Fruit fly (Drosophila melanogaster) whole organism, embryonic: ENCODE data around the gene CHKov1.

Experiments used
- CG11695 ChIP-seq: fragments of 200-800 bp; sonication (Bioruptor generic); IDR thresholded peaks from 3 replicates; pipeline ENCODE4 v1.3.6; 2022; ENCODE audit warnings: missing biosample characterization, missing genetic modification characterization
- CG11696 ChIP-seq: fragments of 200-800 bp; sonication (Bioruptor generic); IDR thresholded peaks from 2 replicates; pipeline ENCODE4 v1.3.6; 2022; ENCODE audit warnings: missing biosample characterization, missing genetic modification characterization
- CG12659 ChIP-seq: fragments of 200-800 bp; sonication (Bioruptor generic); optimal IDR thresholded peaks from 3 replicates; lab custom pipeline; 2017; ENCODE audit warnings: mild to moderate bottlenecking, missing biosample characterization, missing genetic modification reagents, missing genetic modification characterization
- CG14050 ChIP-seq: fragments of 200-800 bp; sonication (Bioruptor generic); IDR thresholded peaks from 3 replicates; pipeline ENCODE4 v1.3.6; 2022; ENCODE audit warnings: missing biosample characterization, missing genetic modification characterization
- CG17186 ChIP-seq: fragments of 200-800 bp; sonication (Bioruptor generic); optimal IDR thresholded peaks from 3 replicates; lab custom pipeline; 2017; ENCODE audit warnings: missing biosample characterization, missing genetic modification reagents, missing genetic modification characterization
- CG18599 ChIP-seq: fragments of 200-800 bp; sonication (Bioruptor generic); optimal IDR thresholded peaks from 3 replicates; lab custom pipeline; 2017; ENCODE audit warnings: missing biosample characterization, missing genetic modification characterization, mild to moderate bottlenecking, moderate library complexity, missing genetic modification reagents
- CG2120 ChIP-seq: fragments of 200-800 bp; sonication (Bioruptor generic); optimal IDR thresholded peaks from 3 replicates; lab custom pipeline; 2016; ENCODE audit warnings: missing biosample characterization, missing genetic modification characterization
- CG6654 ChIP-seq: fragments of 200-800 bp; sonication (Bioruptor generic); optimal IDR thresholded peaks from 2 replicates; lab custom pipeline; 2017; ENCODE audit warnings: missing biosample characterization, mild to moderate bottlenecking, missing genetic modification characterization
- CG7556 ChIP-seq: fragments of 200-800 bp; sonication (Bioruptor generic); optimal IDR thresholded peaks from 2 replicates; lab custom pipeline; 2017; ENCODE audit warnings: missing biosample characterization, mild to moderate bottlenecking, missing genetic modification characterization
- Dll ChIP-seq: fragments of 200-800 bp; sonication (Bioruptor generic); IDR thresholded peaks from 4 replicates; pipeline ENCODE4 v1.3.6; 2022; ENCODE audit warnings: missing biosample characterization, missing genetic modification characterization; ENCODE audit not compliant: partially characterized antibody
- GATAe ChIP-seq: fragments of 200-800 bp; sonication (Bioruptor generic); conservative IDR thresholded peaks from 2 replicates; pipeline ENCODE4 v1.3.6; 2022; ENCODE audit warnings: missing biosample characterization, missing genetic modification characterization
- Hey ChIP-seq: fragments of 200-800 bp; sonication (Bioruptor generic); optimal IDR thresholded peaks from 3 replicates; lab custom pipeline; 2018; ENCODE audit warnings: missing biosample characterization, mild to moderate bottlenecking, missing genetic modification characterization
- Hsf ChIP-seq: fragments of 200-800 bp; sonication (Bioruptor generic); optimal IDR thresholded peaks from 3 replicates; lab custom pipeline; 2016; ENCODE audit warnings: missing biosample characterization, missing genetic modification characterization
- Lim3 ChIP-seq: fragments of 200-800 bp; sonication (Bioruptor generic); IDR thresholded peaks from 2 replicates; pipeline ENCODE4 v1.3.6; 2022; ENCODE audit warnings: missing biosample characterization, missing genetic modification characterization
- Med ChIP-seq: fragments of 200-800 bp; sonication (Bioruptor generic); peaks from one replicate; lab custom pipeline; 2016; ENCODE audit warnings: missing biosample characterization, missing genetic modification characterization, mild to moderate bottlenecking, inconsistent platforms, moderate library complexity
- Myb ChIP-seq: fragments of 200-800 bp; sonication (Bioruptor generic); optimal IDR thresholded peaks from 2 replicates; lab custom pipeline; 2016; ENCODE audit warnings: missing biosample characterization, missing genetic modification characterization
- Pdp1 ChIP-seq, 2 experiments: fragments of 200-800 bp; sonication (Bioruptor generic); optimal IDR thresholded peaks; 3 replicates each; lab custom pipeline; 2016; ENCODE audit warnings: missing biosample characterization in 2 of 2, missing genetic modification characterization in 2 of 2, mild to moderate bottlenecking in 1 of 2, moderate library complexity in 1 of 2
- Sin3A ChIP-seq: fragments of >200 bp; optimal IDR thresholded peaks from 2 replicates; lab custom pipeline; 2018
- Trl ChIP-seq, 3 experiments: fragments of >200 bp in 2 of 3; fragments of 200-800 bp in 1 of 3; sonication (Bioruptor generic) in 1 of 3; optimal IDR thresholded peaks; 2 replicates in 1 of 3; 3 replicates in 2 of 3; lab custom pipeline; 2016 to 2017; ENCODE audit warnings: missing biosample characterization in 1 of 3, missing genetic modification characterization in 1 of 3
- YL-1 ChIP-seq: fragments of 200-800 bp; sonication (Bioruptor generic); optimal IDR thresholded peaks from 3 replicates; lab custom pipeline; 2017; ENCODE audit warnings: missing biosample characterization, mild to moderate bottlenecking, missing genetic modification characterization
- ac ChIP-seq: fragments of 200-800 bp; sonication (Bioruptor generic); optimal IDR thresholded peaks from 3 replicates; lab custom pipeline; 2017; ENCODE audit warnings: missing biosample characterization, mild to moderate bottlenecking, missing genetic modification characterization
- az2 ChIP-seq: fragments of 200-800 bp; sonication (Bioruptor generic); optimal IDR thresholded peaks from 3 replicates; lab custom pipeline; 2016; ENCODE audit warnings: missing biosample characterization, missing genetic modification characterization
- caup ChIP-seq: fragments of 200-800 bp; sonication (Bioruptor generic); optimal IDR thresholded peaks from 3 replicates; lab custom pipeline; 2017; ENCODE audit warnings: missing biosample characterization, mild to moderate bottlenecking, missing genetic modification characterization, moderate library complexity; ENCODE audit not compliant: severe bottlenecking
- chinmo ChIP-seq: fragments of 200-800 bp; sonication (Bioruptor generic); IDR thresholded peaks from 4 replicates; pipeline ENCODE4 v1.3.6; 2022; ENCODE audit warnings: missing biosample characterization, missing genetic modification characterization; ENCODE audit not compliant: partially characterized antibody
- crol ChIP-seq: fragments of 200-800 bp; sonication (Bioruptor generic); IDR thresholded peaks from 2 replicates; pipeline ENCODE4 v1.3.6; 2022; ENCODE audit warnings: missing biosample characterization, missing genetic modification characterization
- en ChIP-seq: fragments of 200-800 bp; sonication (Bioruptor generic); optimal IDR thresholded peaks from 2 replicates; lab custom pipeline; 2016; ENCODE audit warnings: missing biosample characterization, missing genetic modification characterization
- exex ChIP-seq: fragments of 200-800 bp; sonication (Bioruptor generic); optimal IDR thresholded peaks from 4 replicates; lab custom pipeline; 2018; ENCODE audit warnings: missing biosample characterization, mild to moderate bottlenecking, missing genetic modification characterization, moderate library complexity
- fd96Cb ChIP-seq: fragments of 200-800 bp; sonication (Bioruptor generic); optimal IDR thresholded peaks from 2 replicates; lab custom pipeline; 2018; ENCODE audit warnings: missing biosample characterization, mild to moderate bottlenecking, missing genetic modification characterization, moderate library complexity
- gce ChIP-seq: fragments of 200-800 bp; sonication (Bioruptor generic); IDR thresholded peaks from 3 replicates; pipeline ENCODE4 v1.3.6; 2022; ENCODE audit warnings: missing biosample characterization, missing genetic modification characterization
- grn ChIP-seq: fragments of 200-800 bp; sonication (Bioruptor generic); optimal IDR thresholded peaks from 3 replicates; lab custom pipeline; 2017; ENCODE audit warnings: missing biosample characterization, missing genetic modification characterization
- lab ChIP-seq: fragments of 200-800 bp; sonication (Bioruptor generic); optimal IDR thresholded peaks from 3 replicates; lab custom pipeline; 2017; ENCODE audit warnings: missing biosample characterization, missing genetic modification characterization, mild to moderate bottlenecking, moderate library complexity, missing genetic modification reagents
- lmd ChIP-seq: fragments of 200-800 bp; sonication (Bioruptor generic); IDR thresholded peaks from 2 replicates; pipeline ENCODE4 v1.3.6; 2022; ENCODE audit warnings: missing biosample characterization, missing genetic modification characterization
- mirr ChIP-seq: fragments of 200-800 bp; sonication (Bioruptor generic); optimal IDR thresholded peaks from 3 replicates; lab custom pipeline; 2018; ENCODE audit warnings: missing biosample characterization, mild to moderate bottlenecking, missing genetic modification characterization
- pros ChIP-seq: fragments of 200-800 bp; sonication (Bioruptor generic); optimal IDR thresholded peaks from 3 replicates; lab custom pipeline; 2019; ENCODE audit warnings: missing biosample characterization, mild to moderate bottlenecking, missing genetic modification characterization, moderate library complexity
- row ChIP-seq: fragments of 200-800 bp; sonication (Bioruptor generic); IDR thresholded peaks from 3 replicates; pipeline ENCODE4 v1.3.6; 2022; ENCODE audit warnings: missing biosample characterization, missing genetic modification characterization
- sd ChIP-seq: fragments of 200-800 bp; sonication (Bioruptor generic); optimal IDR thresholded peaks from 3 replicates; lab custom pipeline; 2018; ENCODE audit warnings: missing biosample characterization, mild to moderate bottlenecking, missing genetic modification characterization, moderate library complexity
- sug ChIP-seq: fragments of 200-800 bp; optimal IDR thresholded peaks from 2 replicates; lab custom pipeline; 2019; ENCODE audit warnings: missing biosample characterization, mild to moderate bottlenecking, missing genetic modification characterization, moderate library complexity
- tna ChIP-seq: fragments of 200-800 bp; sonication (Bioruptor generic); IDR thresholded peaks from 2 replicates; pipeline ENCODE4 v1.3.6; 2022; ENCODE audit warnings: missing biosample characterization, missing genetic modification characterization; ENCODE audit not compliant: partially characterized antibody
- tx ChIP-seq: fragments of 200-800 bp; sonication (Bioruptor generic); optimal IDR thresholded peaks from 2 replicates; lab custom pipeline; 2016; ENCODE audit warnings: missing biosample characterization, missing genetic modification characterization
- zen2 ChIP-seq: fragments of 200-800 bp; sonication (Bioruptor generic); IDR thresholded peaks from 3 replicates; pipeline ENCODE4 v1.3.6; 2022; ENCODE audit warnings: missing biosample characterization, missing genetic modification characterization; ENCODE audit not compliant: partially characterized antibody

Gene CHKov1

DNA sequence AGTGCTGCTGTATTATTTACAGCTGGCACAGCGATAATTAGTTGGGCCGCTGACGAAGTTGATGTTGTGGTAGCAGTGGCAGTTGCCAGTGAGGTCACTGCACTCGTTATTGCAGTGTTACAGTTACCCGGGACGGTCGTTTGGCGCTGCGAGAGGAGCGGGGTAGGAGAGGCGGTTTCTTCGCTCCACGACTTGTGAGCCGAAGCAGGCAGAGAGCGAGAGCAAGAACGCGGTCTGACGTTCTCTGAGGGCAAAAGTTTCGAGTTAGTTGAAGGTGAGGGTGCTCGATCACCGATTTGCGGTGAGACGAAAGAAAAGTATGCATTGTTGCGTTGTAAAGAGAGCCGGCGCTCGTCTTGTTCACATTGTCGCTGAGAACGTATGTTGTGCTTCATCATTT is 576 bp downstream of the CHKov1 start:
- TF ChIP-seq crol (GFP tag; lab: Robert Waterston, UW) (peak; percentile 90), row (GFP tag; lab: Robert Waterston, UW) (0 out of 3 replicates have a peak, but pooled peaks have one; percentile 6), zen2 (GFP tag; lab: Robert Waterston, UW) (0 out of 3 replicates have a peak, but pooled peaks have one; percentile 16), chinmo (GFP tag; lab: Robert Waterston, UW) (peak; percentile 59; the same call in 2 of the 4 replicates), gce (GFP tag; lab: Robert Waterston, UW) (0 out of 3 replicates have a peak, but pooled peaks have one; percentile 20)

DNA sequence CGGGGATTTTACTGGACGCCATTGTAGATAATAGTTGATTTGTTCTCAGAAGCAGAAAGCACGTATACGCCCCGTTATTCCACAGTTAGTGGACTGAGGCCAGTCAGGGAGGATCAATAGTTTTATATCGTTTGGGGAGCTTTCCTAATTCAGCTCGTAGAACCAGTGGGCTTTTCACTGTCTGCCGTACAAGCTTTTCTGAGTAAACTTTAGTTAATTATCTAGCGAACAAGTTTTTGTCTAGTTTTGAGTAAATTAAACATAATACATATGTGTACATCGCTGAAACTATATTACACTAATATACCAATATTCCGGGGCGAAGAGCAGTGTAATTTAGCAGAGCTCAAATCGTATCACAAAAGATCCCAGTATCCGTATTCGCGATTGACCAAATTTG is 6.5 kb downstream of the CHKov1 start, which contains the start of gene CG10562:
Gene CG10562, minus strand, starts transcription at position 101 of the 400 bp plus-strand sequence.
- TF ChIP-seq exex (peak; percentile 20), az2 (GFP tag; lab: Kevin White, UChicago) (no peak)

DNA sequence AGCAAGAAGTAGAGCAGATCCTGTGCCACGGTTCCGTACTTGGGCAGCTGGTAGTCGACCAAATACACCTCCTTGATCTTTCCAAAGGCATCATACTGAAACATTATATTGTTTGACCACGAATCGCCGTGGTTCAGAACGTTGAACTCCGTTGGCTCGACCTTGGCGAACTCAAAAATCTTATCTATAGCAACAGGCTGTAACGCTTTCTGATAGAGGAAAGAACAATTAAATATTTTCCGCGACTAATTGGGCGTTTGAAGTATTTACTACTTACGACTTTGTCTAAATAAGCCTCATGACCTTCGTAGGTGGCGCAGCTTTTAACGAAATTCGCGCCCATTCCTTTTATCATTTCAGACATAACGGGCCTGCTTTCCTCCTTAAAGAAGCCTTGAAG is 7.4 kb downstream of the CHKov1 start:
- no peak for TF ChIP-seq lmd (GFP tag; lab: Robert Waterston, UW)
- no peak for TF ChIP-seq CG18599 (GFP tag; lab: Kevin White, UChicago)
- TF ChIP-seq CG7556 = no peak
- peak; percentile 65 for TF ChIP-seq exex

DNA sequence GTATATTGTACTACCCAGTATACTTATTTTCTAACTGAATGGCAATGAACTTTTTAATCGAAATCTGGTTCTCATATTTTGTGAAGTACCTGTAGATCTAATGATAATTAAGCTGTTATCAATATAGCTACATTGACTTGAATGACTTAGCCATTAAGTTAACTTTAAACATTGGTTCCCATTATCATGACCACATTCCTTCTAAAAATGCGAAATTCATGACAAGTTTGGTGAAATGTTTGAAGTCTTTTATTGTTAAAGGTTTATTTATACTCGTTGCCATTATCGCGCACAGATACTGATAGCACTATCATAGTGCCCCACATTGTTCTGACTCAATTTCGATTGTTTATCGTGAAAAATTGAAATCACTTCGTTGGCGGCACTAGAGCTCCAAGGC is 8.2 kb downstream of the CHKov1 start:
- TF ChIP-seq CG14050 (GFP tag; lab: Robert Waterston, UW) = no peak
- TF ChIP-seq Hsf = no peak
- TF ChIP-seq YL-1 (GFP tag; lab: Kevin White, UChicago) = no peak
- no peak for TF ChIP-seq Sin3A (lab: Kevin White, UChicago)
- no peak for TF ChIP-seq ac (GFP tag; lab: Kevin White, UChicago)
- peak; percentile 33 for TF ChIP-seq Med (GFP tag; lab: Kevin White, UChicago)
- no peak for TF ChIP-seq CG12659 (GFP tag; lab: Kevin White, UChicago)
- 0 out of 2 replicates have a peak, but pooled peaks have one; percentile 26 for TF ChIP-seq Lim3
- TF ChIP-seq tx (GFP tag; lab: Kevin White, UChicago) = no peak
- TF ChIP-seq CG2120 (GFP tag; lab: Kevin White, UChicago) = no peak
- peak; percentile 91 for TF ChIP-seq sd
- peak; percentile 14 for TF ChIP-seq lab
- peak in 1 of 2 experiments; percentile 1 for TF ChIP-seq Trl (optimal IDR thresholded peaks at IDR 0.05; lab: Kevin White, UChicago)
- no peak for TF ChIP-seq Trl (GFP tag; optimal IDR thresholded peaks at IDR 0.05; lab: Kevin White, UChicago)
- 0 out of 2 replicates have a peak, but pooled peaks have one; percentile 40 for TF ChIP-seq GATAe (GFP tag; lab: Robert Waterston, UW)
- TF ChIP-seq Hey (tag; lab: Kevin White, UChicago) = no peak
- no peak for TF ChIP-seq Dll (GFP tag; lab: Robert Waterston, UW)
- TF ChIP-seq pros (GFP tag; lab: Kevin White, UChicago) = no peak
- peak; percentile 36 for TF ChIP-seq mirr (GFP tag; lab: Kevin White, UChicago)
- no peak for TF ChIP-seq caup (GFP tag; lab: Kevin White, UChicago)
- TF ChIP-seq exex = peak; percentile 84
- no peak for TF ChIP-seq Myb (GFP tag; lab: Kevin White, UChicago)
- TF ChIP-seq row (GFP tag; lab: Robert Waterston, UW) = no peak
- TF ChIP-seq CG17186 (GFP tag; lab: Kevin White, UChicago) = no peak
- no peak for TF ChIP-seq Pdp1 (GFP tag; optimal IDR thresholded peaks at IDR 0.05; lab: Kevin White, UChicago)
- TF ChIP-seq en (GFP tag; lab: Kevin White, UChicago) = no peak
- TF ChIP-seq CG11695 (GFP tag; lab: Robert Waterston, UW) = no peak
- TF ChIP-seq tna (GFP tag; lab: Robert Waterston, UW) = no peak
- TF ChIP-seq grn (GFP tag; lab: Kevin White, UChicago) = peak; percentile 69
- no peak for TF ChIP-seq CG11696 (GFP tag; lab: Robert Waterston, UW)
- TF ChIP-seq sug (tag; lab: Kevin White, UChicago) = peak; percentile 86
- no peak for TF ChIP-seq fd96Cb (tag; lab: Kevin White, UChicago)
- TF ChIP-seq CG6654 (GFP tag; lab: Kevin White, UChicago) = no peak
